Fruit fly (Drosophila melanogaster): ENCODE data around the gene CG15803.
A peak's percentile ranks its signal among the peaks of the same experiment; 100 is the strongest.

The CG15803 gene

dm6 chr3R:18365978-18366643 is 5.6 kb upstream of the CG15803 start, which contains the start of the genes WRNexo and Nup43:
TSS of gene WRNexo (minus strand) at chr3R:18366162.
TSS of gene Nup43 (plus strand) at chr3R:18366638.
- no peak for TF ChIP-seq Clk (GFP tag; optimal IDR thresholded peaks at IDR 0.05)
- TF ChIP-seq CG14711 (tag; optimal IDR thresholded peaks at IDR 0.05) = no peak
- TF ChIP-seq pad (GFP tag; optimal IDR thresholded peaks at IDR 0.05) = peak; percentile 96
- TF ChIP-seq cic (GFP tag; optimal IDR thresholded peaks at IDR 0.05) = no peak
- TF ChIP-seq CG12768 (GFP tag; optimal IDR thresholded peaks at IDR 0.05) = no peak
- peak; percentile 18 for TF ChIP-seq CG7045 (GFP tag; optimal IDR thresholded peaks at IDR 0.05)
- TF ChIP-seq cnc (optimal IDR thresholded peaks at IDR 0.05) = no peak
- TF ChIP-seq ovo (GFP tag; optimal IDR thresholded peaks at IDR 0.05) = no peak
- TF ChIP-seq CG1620 (GFP tag; optimal IDR thresholded peaks at IDR 0.05) = no peak
- no peak for TF ChIP-seq CG11617 (GFP tag; optimal IDR thresholded peaks at IDR 0.05)
- peak; percentile 34 for TF ChIP-seq CG5204 (GFP tag; optimal IDR thresholded peaks at IDR 0.05)
- peak; percentile 35 for TF ChIP-seq toe (GFP tag; optimal IDR thresholded peaks at IDR 0.05)
- peak; percentile 26 for TF ChIP-seq bab1 (GFP tag; optimal IDR thresholded peaks at IDR 0.05)
- no peak for TF ChIP-seq CG33017 (tag; optimal IDR thresholded peaks at IDR 0.05)
- TF ChIP-seq Crg-1 (GFP tag; optimal IDR thresholded peaks at IDR 0.05) = no peak
- TF ChIP-seq Hr96 (GFP tag; optimal IDR thresholded peaks at IDR 0.05) = peak; percentile 32
- no peak for TF ChIP-seq Mnt (GFP tag; optimal IDR thresholded peaks at IDR 0.05)
- TF ChIP-seq kay (GFP tag; ENCODE audit: borderline replicate concordance) = no peak
- no peak for TF ChIP-seq CG7101 (tag; optimal IDR thresholded peaks at IDR 0.05)
- no peak for TF ChIP-seq tj (GFP tag; optimal IDR thresholded peaks at IDR 0.05)

dm6 chr3R:18361694-18362093 is 1.2 kb upstream of the CG15803 start, which contains the start of gene hmw:
TSS of gene hmw (plus strand) at chr3R:18361994.
- no peak for TF ChIP-seq pad (GFP tag; optimal IDR thresholded peaks at IDR 0.05)
- no peak for TF ChIP-seq CG7045 (GFP tag; optimal IDR thresholded peaks at IDR 0.05)
- no peak for TF ChIP-seq cnc (optimal IDR thresholded peaks at IDR 0.05)
- TF ChIP-seq CG12768 (GFP tag; optimal IDR thresholded peaks at IDR 0.05) = no peak
- TF ChIP-seq CG5204 (GFP tag; optimal IDR thresholded peaks at IDR 0.05) = no peak
- no peak for TF ChIP-seq ovo (GFP tag; optimal IDR thresholded peaks at IDR 0.05)
- no peak for TF ChIP-seq Hr96 (GFP tag; optimal IDR thresholded peaks at IDR 0.05)
- no peak for TF ChIP-seq cic (GFP tag; optimal IDR thresholded peaks at IDR 0.05)
- no peak for TF ChIP-seq bab1 (GFP tag; optimal IDR thresholded peaks at IDR 0.05)
- TF ChIP-seq kay (GFP tag; ENCODE audit: borderline replicate concordance) = no peak
- TF ChIP-seq CG1620 (GFP tag; optimal IDR thresholded peaks at IDR 0.05) = no peak
- TF ChIP-seq Crg-1 (GFP tag; optimal IDR thresholded peaks at IDR 0.05) = no peak
- TF ChIP-seq CG11617 (GFP tag; optimal IDR thresholded peaks at IDR 0.05) = no peak
- no peak for TF ChIP-seq CG33017 (tag; optimal IDR thresholded peaks at IDR 0.05)

- TF ChIP-seq CG33017 (tag; optimal IDR thresholded peaks at IDR 0.05) (no peak), toe (GFP tag; optimal IDR thresholded peaks at IDR 0.05) (no peak), cnc (optimal IDR thresholded peaks at IDR 0.05) (no peak), CG1620 (GFP tag; optimal IDR thresholded peaks at IDR 0.05) (no peak), CG7045 (GFP tag; optimal IDR thresholded peaks at IDR 0.05) (no peak), CG7101 (tag; optimal IDR thresholded peaks at IDR 0.05) (no peak), tj (GFP tag; optimal IDR thresholded peaks at IDR 0.05) (no peak), bab1 (GFP tag; optimal IDR thresholded peaks at IDR 0.05) (no peak)
Observed at dm6 chr3R:18355781-18356180, 4.7 kb downstream of the CG15803 start.

- no peak for TF ChIP-seq tj (GFP tag; optimal IDR thresholded peaks at IDR 0.05)
- TF ChIP-seq cic (GFP tag; optimal IDR thresholded peaks at IDR 0.05) = no peak
- TF ChIP-seq CG5204 (GFP tag; optimal IDR thresholded peaks at IDR 0.05) = no peak
- no peak for TF ChIP-seq CG1620 (GFP tag; optimal IDR thresholded peaks at IDR 0.05)
- TF ChIP-seq bab1 (GFP tag; optimal IDR thresholded peaks at IDR 0.05) = no peak
- no peak for TF ChIP-seq pad (GFP tag; optimal IDR thresholded peaks at IDR 0.05)
- no peak for TF ChIP-seq toe (GFP tag; optimal IDR thresholded peaks at IDR 0.05)
- no peak for TF ChIP-seq Hr96 (GFP tag; optimal IDR thresholded peaks at IDR 0.05)
- TF ChIP-seq kay (GFP tag; ENCODE audit: borderline replicate concordance) = no peak
- TF ChIP-seq Clk (GFP tag; optimal IDR thresholded peaks at IDR 0.05) = no peak
- no peak for TF ChIP-seq ovo (GFP tag; optimal IDR thresholded peaks at IDR 0.05)
Observed at dm6 chr3R:18338493-18338892, 22.0 kb downstream of the CG15803 start.

dm6 chr3R:18328842-18329241 is 31.7 kb downstream of the CG15803 start, which contains the start of gene naz:
TSS of gene naz (minus strand) at chr3R:18328942.
- TF ChIP-seq CG11617 (GFP tag; optimal IDR thresholded peaks at IDR 0.05) (no peak), cic (GFP tag; optimal IDR thresholded peaks at IDR 0.05) (no peak), CG33017 (tag; optimal IDR thresholded peaks at IDR 0.05) (no peak), kay (GFP tag; ENCODE audit: borderline replicate concordance) (no peak), CG7045 (GFP tag; optimal IDR thresholded peaks at IDR 0.05) (no peak), pad (GFP tag; optimal IDR thresholded peaks at IDR 0.05) (no peak), CG14711 (tag; optimal IDR thresholded peaks at IDR 0.05) (no peak), tj (GFP tag; optimal IDR thresholded peaks at IDR 0.05) (no peak), Hr96 (GFP tag; optimal IDR thresholded peaks at IDR 0.05) (no peak), CG5204 (GFP tag; optimal IDR thresholded peaks at IDR 0.05) (no peak), Clk (GFP tag; optimal IDR thresholded peaks at IDR 0.05) (no peak)

dm6 chr3R:18314824-18315690 is 45.5 kb downstream of the CG15803 start:
- TF ChIP-seq cic (GFP tag; optimal IDR thresholded peaks at IDR 0.05) (peak; percentile 2), CG12768 (GFP tag; optimal IDR thresholded peaks at IDR 0.05) (peak; percentile 31), CG7101 (tag; optimal IDR thresholded peaks at IDR 0.05) (peak; percentile 46), CG33017 (tag; optimal IDR thresholded peaks at IDR 0.05) (peak; percentile 84), CG11617 (GFP tag; optimal IDR thresholded peaks at IDR 0.05) (no peak), CG7045 (GFP tag; optimal IDR thresholded peaks at IDR 0.05) (peak; percentile 13), Crg-1 (GFP tag; optimal IDR thresholded peaks at IDR 0.05) (no peak), Mnt (GFP tag; optimal IDR thresholded peaks at IDR 0.05) (no peak), Hr96 (GFP tag; optimal IDR thresholded peaks at IDR 0.05) (peak; percentile 1), CG14711 (tag; optimal IDR thresholded peaks at IDR 0.05) (peak; percentile 70), CG5204 (GFP tag; optimal IDR thresholded peaks at IDR 0.05) (peak; percentile 18)

Data from whole organism, adult.